Worm (Caenorhabditis elegans): Measurements from ENCODE around the gene C10E2.5.

- no peak for TF ChIP-seq sptf-2 (GFP tag; optimal IDR thresholded peaks at IDR 0.05)
- TF ChIP-seq efl-1 (GFP tag; optimal IDR thresholded peaks at IDR 0.05), result no peak
- no peak for TF ChIP-seq rec-8 (tag; optimal IDR thresholded peaks at IDR 0.05)
- TF ChIP-seq hmg-20 (GFP tag; IDR thresholded peaks at IDR 0.05), result no peak
- TF ChIP-seq xnd-1 (tag; optimal IDR thresholded peaks at IDR 0.05), result no peak
- no peak for TF ChIP-seq lin-54 (GFP tag; optimal IDR thresholded peaks at IDR 0.05)
- TF ChIP-seq hrde-1 (tag; optimal IDR thresholded peaks at IDR 0.05; ENCODE audit: borderline replicate concordance), result no peak
- TF ChIP-seq sea-2 (GFP tag; IDR thresholded peaks at IDR 0.05), result no peak
- no peak for TF ChIP-seq snpc-4 (GFP tag; optimal IDR thresholded peaks at IDR 0.05)
- no peak for TF ChIP-seq snpc-4 (tag; optimal IDR thresholded peaks at IDR 0.05)
- TF ChIP-seq zfh-2 (GFP tag; conservative IDR thresholded peaks at IDR 0.05), result peak; percentile 62
- no peak for TF ChIP-seq ama-1 (optimal IDR thresholded peaks at IDR 0.05)
- TF ChIP-seq ama-1 (GFP tag; optimal IDR thresholded peaks at IDR 0.05), result no peak
- no peak for TF ChIP-seq unc-62 (GFP tag; optimal IDR thresholded peaks at IDR 0.05)
- TF ChIP-seq him-1 (tag; optimal IDR thresholded peaks at IDR 0.05), result no peak
These were observed 38.4 kb downstream of the C10E2.5 start for ce11 chrX:16715938-16716337.
